Fruit fly (Drosophila melanogaster) whole organism, larva: ENCODE measurements around the gene nop5.
A peak's percentile ranks its signal among the peaks of the same experiment; 100 is the strongest.

ENCODE experiments used
- noc ChIP-seq: fragments of 200-800 bp; sonication (Bioruptor generic); optimal IDR thresholded peaks from 3 replicates; lab custom pipeline; 2019; ENCODE audit warnings: missing biosample characterization, mild to moderate bottlenecking, missing genetic modification characterization, moderate library complexity

Gene nop5

DNA sequence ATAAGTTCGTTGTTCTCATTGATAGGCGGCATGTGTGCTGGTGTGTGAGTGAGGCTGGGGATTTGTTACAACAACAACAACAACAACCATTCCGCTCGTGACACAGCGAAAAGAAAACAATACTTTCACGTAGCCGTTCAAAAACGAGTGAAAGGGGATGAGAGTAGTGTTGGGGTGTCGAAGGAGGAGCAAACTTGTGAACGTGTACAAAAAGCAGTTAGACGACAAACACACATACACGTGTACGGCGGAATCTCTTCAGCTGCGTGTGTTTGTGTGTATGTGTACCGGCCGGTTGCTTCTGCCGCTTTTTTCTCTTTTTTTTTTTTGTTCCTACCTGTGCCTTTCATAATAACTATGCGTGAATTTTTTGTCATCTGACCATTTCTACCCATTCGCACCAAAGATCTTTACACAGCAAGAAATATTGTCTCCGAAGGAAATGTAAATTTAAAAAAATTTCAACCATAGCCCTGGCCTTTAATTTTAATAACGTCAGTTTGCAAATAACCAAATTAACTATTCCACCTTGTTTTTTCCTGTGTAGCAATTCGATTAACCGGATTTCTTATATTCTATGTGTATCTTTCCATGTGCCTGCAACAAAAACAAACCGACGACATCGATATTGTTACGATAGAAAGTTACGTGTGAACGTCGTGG is 3.7 kb upstream of the nop5 start:
- peak; percentile 81 for TF ChIP-seq noc (tag; lab: Kevin White, UChicago)

- no peak for TF ChIP-seq noc (tag; lab: Kevin White, UChicago)
Observed at dm6 chr2L:6921360-6922090, 3.0 kb upstream of the nop5 start.

dm6 chr2L:6920661-6921359 is 2.3 kb upstream of the nop5 start, which contains the start of gene Hrb27C:
TSS of gene Hrb27C (plus strand) at chr2L:6920704.
- no peak for TF ChIP-seq noc (tag; lab: Kevin White, UChicago)

dm6 chr2L:6919850-6920660 is 1.5 kb upstream of the nop5 start, which contains the start of gene x16:
TSS of gene x16 (minus strand) at chr2L:6920210.
- no peak for TF ChIP-seq noc (tag; lab: Kevin White, UChicago)

DNA sequence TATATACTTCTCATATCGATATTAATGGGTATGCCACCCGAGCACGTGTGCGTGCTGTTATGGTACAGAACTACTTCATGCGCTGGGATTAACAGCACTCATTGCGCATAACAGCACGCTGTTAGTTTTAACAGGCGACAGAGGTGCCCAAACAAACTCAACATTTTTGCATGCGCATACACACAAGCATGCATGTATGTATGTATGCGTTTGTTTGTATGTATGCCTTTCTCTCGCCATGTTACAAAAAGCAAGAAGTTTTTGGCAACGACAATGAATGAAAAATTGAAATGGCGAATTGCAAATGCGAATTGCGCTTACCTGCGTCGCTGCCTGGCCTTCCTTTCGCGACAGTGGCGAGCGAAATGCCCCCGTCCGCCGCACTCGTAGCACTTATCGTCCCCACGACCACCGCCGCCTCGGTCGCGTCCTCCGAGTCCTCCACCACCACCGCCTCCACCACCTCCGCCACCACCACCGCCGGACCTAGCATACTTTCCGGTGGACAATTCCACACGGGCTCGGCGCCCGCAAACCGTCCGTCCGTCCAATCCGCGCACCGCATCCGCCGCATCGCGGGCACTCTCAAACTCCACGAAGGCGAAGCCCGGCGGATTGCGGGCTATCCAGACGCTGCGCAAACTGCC is 783 bp upstream of the nop5 start:
- no peak for TF ChIP-seq noc (tag; lab: Kevin White, UChicago)

DNA sequence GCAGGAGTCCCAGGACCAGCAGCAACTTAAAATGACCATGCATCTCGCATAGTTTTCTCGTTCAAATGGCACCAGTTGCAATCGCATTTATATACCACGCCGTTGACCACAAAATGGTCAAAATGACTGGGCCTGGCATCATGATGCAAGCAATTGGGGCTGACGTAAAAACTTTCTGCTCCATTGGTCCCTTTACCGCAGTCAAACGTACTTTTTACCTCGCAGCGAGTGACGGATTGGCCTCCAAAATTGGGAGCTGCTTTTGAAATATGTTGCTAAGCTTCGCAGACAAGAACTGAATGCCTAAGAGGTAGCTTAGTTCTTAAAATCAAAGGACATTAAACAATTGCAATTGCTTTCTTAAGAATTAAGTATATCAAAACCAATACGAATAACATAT is 2.2 kb downstream of the nop5 start, which contains the start of gene CG32829:
Gene CG32829 (minus strand): TSS at position 101 of the 400 bp plus-strand sequence.
- no peak for TF ChIP-seq noc (tag; lab: Kevin White, UChicago)

DNA sequence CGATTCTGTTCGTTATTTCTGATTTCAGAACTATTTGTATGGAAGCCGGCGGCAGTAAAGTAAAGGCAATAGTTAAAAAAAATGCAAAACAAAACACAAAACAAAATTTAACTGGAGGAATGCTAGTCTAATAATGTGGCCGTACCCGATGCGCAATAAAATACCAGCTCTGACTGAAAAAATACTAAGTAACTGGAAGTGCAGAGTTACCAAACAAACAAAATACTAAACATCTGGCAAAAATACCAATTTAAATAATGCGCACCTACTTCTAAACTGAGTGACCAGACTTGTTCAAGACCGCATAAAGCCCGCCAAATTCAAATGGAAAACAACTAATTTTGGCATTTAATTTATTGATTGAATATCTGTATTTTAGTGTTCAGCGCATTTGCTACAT is 4.6 kb downstream of the nop5 start, which contains the start of gene Wee1:
Gene Wee1 (minus strand): TSS at position 175 of the 400 bp plus-strand sequence.
- TF ChIP-seq noc (tag; lab: Kevin White, UChicago) = no peak

DNA sequence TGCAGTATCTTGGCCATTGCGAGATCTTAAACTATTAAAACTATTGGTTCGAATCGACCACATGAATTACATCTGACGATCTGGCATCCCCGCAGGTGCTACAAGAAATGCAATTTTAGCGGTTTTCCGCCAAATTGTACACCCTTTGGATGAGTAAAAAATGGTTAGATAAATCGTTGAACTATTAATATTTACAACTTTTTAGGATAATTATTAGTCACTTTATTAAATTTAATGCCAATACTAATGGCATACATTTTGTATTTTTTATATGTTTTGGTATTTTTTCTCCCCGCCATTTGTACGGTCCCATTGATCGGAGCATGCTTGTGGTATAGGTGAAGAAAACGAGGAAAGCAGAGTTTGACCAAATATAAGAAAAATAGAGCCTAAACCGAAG is 10.8 kb downstream of the nop5 start, which contains the start of the genes Polr1F and Rat1:
Gene Polr1F (minus strand): TSS at position 84 of the 400 bp plus-strand sequence.
Gene Rat1 (plus strand): TSS at position 323 of the 400 bp plus-strand sequence.
- no peak for TF ChIP-seq noc (tag; lab: Kevin White, UChicago)

- no peak for TF ChIP-seq noc (tag; lab: Kevin White, UChicago)
Observed at dm6 chr2L:6874526-6875198, 43.9 kb downstream of the nop5 start, which contains the start of gene Nlg2. TSS of gene Nlg2 (plus strand) at chr2L:6874900.

- TF ChIP-seq noc (tag; lab: Kevin White, UChicago) = no peak
Observed at dm6 chr2L:6874006-6874405, 44.5 kb downstream of the nop5 start.

- peak; percentile 37 for TF ChIP-seq noc (tag; lab: Kevin White, UChicago)
Observed at dm6 chr2L:6870777-6871176, 47.8 kb downstream of the nop5 start.

dm6 chr2L:6870289-6870688 is 48.3 kb downstream of the nop5 start, which contains the start of gene Nha1:
TSS of gene Nha1 (minus strand) at chr2L:6870389.
- TF ChIP-seq noc (tag; lab: Kevin White, UChicago) = no peak

- peak; percentile 90 for TF ChIP-seq noc (tag; lab: Kevin White, UChicago)
Observed at dm6 chr2L:6868178-6868867, 50.2 kb downstream of the nop5 start.
